Fruit fly (Drosophila melanogaster) Kc167 (cell line): ENCODE data around the gene CROT.

Source experiments
- h ChIP-seq: fragments of >200 bp; optimal IDR thresholded peaks from 3 replicates; lab custom pipeline; 2018; ENCODE audit warnings: missing external identifiers
- insv ChIP-seq: fragments of >200 bp; optimal IDR thresholded peaks from 3 replicates; lab custom pipeline; 2018; ENCODE audit warnings: missing external identifiers
- psq ChIP-seq: fragments of >200 bp; optimal IDR thresholded peaks from 2 replicates; lab custom pipeline; 2017; ENCODE audit warnings: missing external identifiers
- ttk ChIP-seq: sonication (Bioruptor generic); optimal IDR thresholded peaks from 2 replicates; lab custom pipeline; 2017; ENCODE audit warnings: missing external identifiers

dm6 chr3R:27738287-27738686, 31.7 kb upstream of the CROT start:
- TF ChIP-seq ttk (lab: Kevin White, UChicago) (no peak), psq (lab: Kevin White, UChicago) (no peak), h (no peak), insv (lab: Kevin White, UChicago) (no peak)
